Worm (Caenorhabditis elegans) whole organism, young adult: ENCODE measurements around the gene zip-6.
"Not testable (repeated sequence)": the region's sequence is repeated elsewhere in the genome, so short reads cannot be mapped to it uniquely, and the experiment has no call there.

Experiments
- D2030.7 ChIP-seq: fragments of 200-800 bp; sonication (Bioruptor generic); IDR thresholded peaks from 2 replicates; pipeline ENCODE4 v1.3.6; 2022; ENCODE audit warnings: missing genetic modification reagents, missing genetic modification characterization, missing compliant biosample characterization
- F22D6.2 ChIP-seq: sonication (generic microtip); optimal IDR thresholded peaks from 2 replicates; lab custom pipeline; 2016; ENCODE audit warnings: mild to moderate bottlenecking, missing genetic modification characterization, missing compliant biosample characterization
- F23B12.7 ChIP-seq: sonication (generic microtip); optimal IDR thresholded peaks from 2 replicates; lab custom pipeline; 2017; ENCODE audit warnings: missing genetic modification characterization, mild to moderate bottlenecking, missing compliant biosample characterization, antibody characterized with exemption, moderate library complexity; ENCODE audit not compliant: insufficient read depth
- F57A8.1 ChIP-seq: fragments of 200-800 bp; sonication (Bioruptor generic); optimal IDR thresholded peaks from 2 replicates; lab custom pipeline; 2018; ENCODE audit warnings: mild to moderate bottlenecking, missing genetic modification characterization, moderate library complexity, missing compliant biosample characterization
- F57C9.4 ChIP-seq: sonication (generic microtip); optimal IDR thresholded peaks from 2 replicates; lab custom pipeline; 2017; ENCODE audit warnings: mild to moderate bottlenecking, missing genetic modification characterization, missing compliant biosample characterization
- T07F8.4 ChIP-seq: sonication (generic microtip); optimal IDR thresholded peaks from 2 replicates; lab custom pipeline; 2016; ENCODE audit warnings: mild to moderate bottlenecking, missing genetic modification characterization, moderate library complexity, missing compliant biosample characterization
- Y53G8AR.9 ChIP-seq: fragments of 200-800 bp; sonication (Bioruptor generic); conservative IDR thresholded peaks from 2 replicates; pipeline ENCODE4 v1.3.6; 2022; ENCODE audit warnings: missing genetic modification reagents, missing genetic modification characterization, missing compliant biosample characterization
- Y56A3A.18 ChIP-seq: fragments of 200-800 bp; sonication (Bioruptor generic); IDR thresholded peaks from 2 replicates; pipeline ENCODE4 v1.3.6; 2022; ENCODE audit warnings: missing genetic modification reagents, missing genetic modification characterization, missing compliant biosample characterization
- Y95B8A.8 ChIP-seq: fragments of 200-800 bp; sonication (Bioruptor generic); IDR thresholded peaks from 2 replicates; pipeline ENCODE4 v1.3.6; 2022; ENCODE audit warnings: missing genetic modification reagents, missing genetic modification characterization, missing compliant biosample characterization
- ZK185.1 ChIP-seq: sonication (generic microtip); optimal IDR thresholded peaks from 2 replicates; lab custom pipeline; 2016; ENCODE audit warnings: mild to moderate bottlenecking, missing genetic modification characterization, missing compliant biosample characterization; ENCODE audit not compliant: poor library complexity, severe bottlenecking
- aptf-2 ChIP-seq: fragments of 200-800 bp; sonication (Bioruptor generic); conservative IDR thresholded peaks from 2 replicates; pipeline ENCODE4 v1.3.6; 2022; ENCODE audit warnings: missing genetic modification reagents, missing genetic modification characterization, missing compliant biosample characterization
- athp-1 ChIP-seq: sonication (generic microtip); optimal IDR thresholded peaks from 2 replicates; lab custom pipeline; 2017; ENCODE audit warnings: mild to moderate bottlenecking, missing genetic modification characterization, missing compliant biosample characterization
- cebp-1 ChIP-seq, 2 experiments: fragments of 200-800 bp in 1 of 2; sonication (Bioruptor generic) in 1 of 2; sonication (generic microtip) in 1 of 2; IDR thresholded peaks in 1 of 2; optimal IDR thresholded peaks in 1 of 2; 2 replicates each; pipeline versions ENCODE4 v1.3.6 to Lab custom; 2017 to 2022; ENCODE audit warnings: missing compliant biosample characterization in 2 of 2, missing genetic modification characterization in 2 of 2, mild to moderate bottlenecking in 1 of 2, missing genetic modification reagents in 1 of 2, moderate library complexity in 1 of 2
- ceh-40 ChIP-seq: fragments of 200-800 bp; sonication (Bioruptor generic); IDR thresholded peaks from 2 replicates; pipeline ENCODE4 v1.3.6; 2022; ENCODE audit warnings: missing genetic modification characterization, missing compliant biosample characterization
- ceh-79 ChIP-seq: sonication (generic microtip); optimal IDR thresholded peaks from 2 replicates; lab custom pipeline; 2017; ENCODE audit warnings: mild to moderate bottlenecking, missing genetic modification characterization, missing compliant biosample characterization
- ceh-91 ChIP-seq: fragments of 200-800 bp; sonication (Bioruptor generic); IDR thresholded peaks from 2 replicates; pipeline ENCODE4 v1.3.6; 2022; ENCODE audit warnings: missing genetic modification reagents, missing genetic modification characterization, missing compliant biosample characterization
- chd-7 ChIP-seq: sonication (generic microtip); optimal IDR thresholded peaks from 2 replicates; lab custom pipeline; 2016; ENCODE audit warnings: mild to moderate bottlenecking, missing genetic modification characterization, moderate library complexity, missing compliant biosample characterization
- efl-1 ChIP-seq: fragments of 150-350 bp; optimal IDR thresholded peaks from 2 replicates; lab custom pipeline; 2014; ENCODE audit warnings: missing biosample characterization, missing genetic modification reagents, missing genetic modification characterization
- ekl-4 ChIP-seq: fragments of 200-800 bp; sonication (Bioruptor generic); IDR thresholded peaks from 2 replicates; pipeline ENCODE4 v1.3.6; 2022; ENCODE audit warnings: missing genetic modification reagents, missing genetic modification characterization, missing compliant biosample characterization
- ets-4 ChIP-seq: fragments of 200-800 bp; sonication (Bioruptor generic); optimal IDR thresholded peaks from 2 replicates; lab custom pipeline; 2018; ENCODE audit warnings: mild to moderate bottlenecking, missing genetic modification characterization, missing compliant biosample characterization
- fkh-3 ChIP-seq: sonication (generic microtip); optimal IDR thresholded peaks from 2 replicates; lab custom pipeline; 2016; ENCODE audit warnings: mild to moderate bottlenecking, missing genetic modification characterization, missing compliant biosample characterization
- hlh-12 ChIP-seq: sonication (generic microtip); optimal IDR thresholded peaks from 2 replicates; lab custom pipeline; 2016; ENCODE audit warnings: missing genetic modification characterization, missing compliant biosample characterization
- hmg-1.2 ChIP-seq: fragments of 200-800 bp; sonication (Bioruptor generic); IDR thresholded peaks from 2 replicates; pipeline ENCODE4 v1.3.6; 2022; ENCODE audit warnings: missing genetic modification reagents, missing genetic modification characterization, missing compliant biosample characterization
- hrde-1 ChIP-seq: sonication (generic microtip); optimal IDR thresholded peaks from 2 replicates; lab custom pipeline; 2016; ENCODE audit warnings: missing genetic modification characterization, mild to moderate bottlenecking, missing compliant biosample characterization, moderate library complexity, missing genotype, missing genetic modification reagents, borderline replicate concordance
- hsf-1 ChIP-seq: fragments of 200-800 bp; sonication (Bioruptor generic); IDR thresholded peaks from 2 replicates; pipeline ENCODE4 v1.3.6; 2022; ENCODE audit warnings: missing genetic modification reagents, missing genetic modification characterization, missing compliant biosample characterization
- lin-26 ChIP-seq: fragments of 200-800 bp; sonication (Bioruptor generic); IDR thresholded peaks from 2 replicates; pipeline ENCODE4 v1.3.6; 2022; ENCODE audit warnings: missing genetic modification reagents, missing genetic modification characterization, missing compliant biosample characterization
- lin-35 ChIP-seq, 3 experiments: fragments of 150-350 bp in 2 of 3; sonication (generic microtip) in 1 of 3; optimal IDR thresholded peaks; 2 replicates each; lab custom pipeline; 2014 to 2018; ENCODE audit warnings: missing biosample characterization in 3 of 3, missing genetic modification characterization in 3 of 3, missing genetic modification reagents in 3 of 3
- lin-40 ChIP-seq: sonication (generic microtip); optimal IDR thresholded peaks from 2 replicates; lab custom pipeline; 2016; ENCODE audit warnings: missing genetic modification characterization, mild to moderate bottlenecking, missing compliant biosample characterization, missing genotype, missing genetic modification reagents
- madf-3 ChIP-seq: fragments of 200-800 bp; sonication (Bioruptor generic); IDR thresholded peaks from 2 replicates; pipeline ENCODE4 v1.3.6; 2022; ENCODE audit warnings: missing genetic modification reagents, missing genetic modification characterization, missing compliant biosample characterization
- mxl-1 ChIP-seq: sonication (generic microtip); optimal IDR thresholded peaks from 2 replicates; lab custom pipeline; 2016; ENCODE audit warnings: missing genetic modification characterization, missing compliant biosample characterization
- nfya-1 ChIP-seq: sonication (generic microtip); optimal IDR thresholded peaks from 2 replicates; lab custom pipeline; 2017; ENCODE audit warnings: antibody characterized with exemption, missing compliant biosample characterization, missing genetic modification characterization, borderline replicate concordance; ENCODE audit not compliant: insufficient read depth
- nfyb-1 ChIP-seq: fragments of 200-800 bp; sonication (Bioruptor generic); IDR thresholded peaks from 2 replicates; pipeline ENCODE4 v1.3.6; 2022; ENCODE audit warnings: missing genetic modification reagents, missing genetic modification characterization, missing compliant biosample characterization
- nhr-120 ChIP-seq: fragments of 200-800 bp; sonication (Bioruptor generic); IDR thresholded peaks from 2 replicates; pipeline ENCODE4 v1.3.6; 2022; ENCODE audit warnings: missing genetic modification characterization, missing compliant biosample characterization
- nhr-90 ChIP-seq: sonication (generic microtip); optimal IDR thresholded peaks from 2 replicates; lab custom pipeline; 2016; ENCODE audit warnings: missing genotype, mild to moderate bottlenecking, missing genetic modification characterization, missing compliant biosample characterization
- pbrm-1 ChIP-seq: fragments of 200-800 bp; sonication (Bioruptor generic); IDR thresholded peaks from 2 replicates; pipeline ENCODE4 v1.3.6; 2022; ENCODE audit warnings: missing genetic modification reagents, missing genetic modification characterization, missing compliant biosample characterization
- pha-4 ChIP-seq: fragments of 150-350 bp; sonication (generic microtip); optimal IDR thresholded peaks from 2 replicates; lab custom pipeline; 2014; ENCODE audit warnings: missing biosample characterization, missing genetic modification reagents, missing genetic modification characterization
- repo-1 ChIP-seq: sonication (generic microtip); optimal IDR thresholded peaks from 2 replicates; lab custom pipeline; 2017; ENCODE audit warnings: mild to moderate bottlenecking, missing genetic modification characterization, missing compliant biosample characterization
- snpc-1.1 ChIP-seq: sonication (generic microtip); optimal IDR thresholded peaks from 2 replicates; lab custom pipeline; 2017; ENCODE audit warnings: missing genetic modification characterization, mild to moderate bottlenecking, missing compliant biosample characterization, antibody characterized with exemption, moderate library complexity, missing genotype, missing genetic modification reagents; ENCODE audit not compliant: insufficient read depth
- snpc-3.4 ChIP-seq: sonication (generic microtip); optimal IDR thresholded peaks from 2 replicates; lab custom pipeline; 2017; ENCODE audit warnings: missing genetic modification characterization, mild to moderate bottlenecking, missing compliant biosample characterization, antibody characterized with exemption, moderate library complexity, missing genotype, missing genetic modification reagents
- unc-130 ChIP-seq: sonication (generic microtip); optimal IDR thresholded peaks from 2 replicates; lab custom pipeline; 2016; ENCODE audit warnings: missing genetic modification reagents, missing genetic modification characterization, missing compliant biosample characterization
- ztf-18 ChIP-seq: sonication (generic microtip); optimal IDR thresholded peaks from 2 replicates; lab custom pipeline; 2016; ENCODE audit warnings: missing genotype, mild to moderate bottlenecking, missing genetic modification characterization, missing compliant biosample characterization
- ztf-25 ChIP-seq: fragments of 200-800 bp; sonication (Bioruptor generic); IDR thresholded peaks from 2 replicates; pipeline ENCODE4 v1.3.6; 2022; ENCODE audit warnings: missing genetic modification reagents, missing genetic modification characterization, missing compliant biosample characterization
- ztf-6 ChIP-seq: fragments of 200-800 bp; sonication (Bioruptor generic); IDR thresholded peaks from 2 replicates; pipeline ENCODE4 v1.3.6; 2022; ENCODE audit warnings: missing genetic modification reagents, missing genetic modification characterization, missing compliant biosample characterization

Gene zip-6

DNA sequence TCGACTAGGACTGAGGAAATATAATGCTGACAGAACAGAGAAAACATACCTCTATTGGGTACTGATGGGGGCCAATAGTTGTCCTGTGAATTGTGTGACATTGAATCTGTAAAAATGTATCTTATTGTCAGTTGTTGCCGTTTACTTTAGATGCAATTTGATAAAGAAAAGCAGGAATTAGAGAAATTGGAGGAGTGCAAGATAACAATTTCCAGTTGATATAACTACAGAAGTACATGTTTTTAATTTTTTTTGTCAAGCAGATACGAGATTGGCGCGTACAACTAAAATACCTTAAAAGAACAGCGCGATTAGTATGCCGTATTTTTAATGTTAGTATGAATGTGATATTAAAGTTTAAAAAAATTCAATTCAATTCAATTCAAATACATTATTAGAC lies at the start of gene zip-6:
Gene zip-6, minus strand, starts transcription at position 101 of the 400 bp plus-strand sequence.
- TF ChIP-seq unc-130 (GFP tag; lab: Kevin White, UChicago) (no peak), ceh-40 (GFP tag; lab: Robert Waterston, UW) (no peak), hrde-1 (tag; lab: Kevin White, UChicago) (no peak), lin-35 (GFP tag; optimal IDR thresholded peaks at IDR 0.05; lab: Kevin White, UChicago) (no peak), pha-4 (no peak), nhr-90 (tag; lab: Kevin White, UChicago) (no peak), nfyb-1 (no peak), athp-1 (tag; lab: Kevin White, UChicago) (no peak), cebp-1 (GFP tag; IDR thresholded peaks at IDR 0.05; lab: Robert Waterston, UW) (no peak), cebp-1 (tag; optimal IDR thresholded peaks at IDR 0.05; lab: Kevin White, UChicago) (no peak), Y95B8A.8 (no peak), lin-40 (tag; lab: Kevin White, UChicago) (no peak), ztf-25 (GFP tag; lab: Robert Waterston, UW) (no peak), fkh-3 (no peak)
- TF ChIP-seq, all 124 proteins: peak for 0

ce11 chrIV:11266090-11266489 lies 48.2 kb upstream of the zip-6 start, which contains the start of gene col-127:
col-127 (minus strand) TSS chrIV:11266190.
- TF ChIP-seq cebp-1 (GFP tag; IDR thresholded peaks at IDR 0.05; lab: Robert Waterston, UW) (no peak), cebp-1 (tag; optimal IDR thresholded peaks at IDR 0.05; lab: Kevin White, UChicago) (no peak), D2030.7 (GFP tag; lab: Robert Waterston, UW) (no peak), F57A8.1 (GFP tag; lab: Kevin White, UChicago) (no peak), aptf-2 (GFP tag; lab: Robert Waterston, UW) (no peak), snpc-3.4 (no peak), pbrm-1 (GFP tag; lab: Robert Waterston, UW) (no peak), hsf-1 (no peak), F23B12.7 (tag; lab: Kevin White, UChicago) (no peak), lin-35 (GFP tag; optimal IDR thresholded peaks at IDR 0.05; lab: Kevin White, UChicago) (no peak), madf-3 (GFP tag; lab: Robert Waterston, UW) (no peak), ceh-91 (GFP tag; lab: Robert Waterston, UW) (no peak), hlh-12 (tag; lab: Kevin White, UChicago) (no peak), hmg-1.2 (GFP tag; lab: Robert Waterston, UW) (no peak), efl-1 (GFP tag; lab: Kevin White, UChicago) (no peak), lin-40 (tag; lab: Kevin White, UChicago) (no peak), ceh-79 (tag; lab: Kevin White, UChicago) (no peak), ets-4 (GFP tag; lab: Kevin White, UChicago) (no peak)

DNA sequence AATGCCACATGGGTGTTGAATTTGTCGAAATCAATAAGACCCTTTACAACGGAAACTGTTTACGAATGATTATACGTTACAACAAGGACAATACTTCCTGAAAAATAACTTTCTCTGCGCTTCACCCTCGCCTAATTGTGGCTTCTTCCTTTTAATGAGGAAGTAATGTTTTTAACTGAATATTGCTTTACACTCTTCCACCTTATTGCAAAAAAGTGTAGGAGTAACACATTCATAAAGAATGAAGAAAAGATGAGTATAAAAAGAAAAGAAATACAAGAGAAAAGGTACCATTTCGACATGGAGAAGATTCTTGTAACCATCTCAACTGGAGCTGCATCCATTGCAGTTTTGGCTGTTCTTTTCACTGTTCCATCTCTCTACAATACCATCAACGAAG lies 45.2 kb upstream of the zip-6 start, which contains the start of gene col-126:
Gene col-126, plus strand, starts transcription at position 301 of the 400 bp plus-strand sequence.
- not testable (repeated sequence) for TF ChIP-seq Y95B8A.8; Y53G8AR.9; nhr-120 (GFP tag; lab: Robert Waterston, UW)

ce11 chrIV:11261535-11261934 lies 43.6 kb upstream of the zip-6 start, which contains the start of gene F54D1.1:
F54D1.1 (plus strand) TSS chrIV:11261835.
- no peak for TF ChIP-seq ZK185.1 (tag; lab: Kevin White, UChicago)
- no peak for TF ChIP-seq T07F8.4 (tag; lab: Kevin White, UChicago)
- TF ChIP-seq mxl-1 (tag; lab: Kevin White, UChicago): no peak
- no peak for TF ChIP-seq chd-7 (tag; lab: Kevin White, UChicago)
- no peak for TF ChIP-seq ztf-18
- TF ChIP-seq F22D6.2 (tag; lab: Kevin White, UChicago): no peak
- no peak for TF ChIP-seq lin-26
- no peak for TF ChIP-seq ztf-6 (GFP tag; lab: Robert Waterston, UW)
- no peak for TF ChIP-seq Y56A3A.18 (GFP tag; lab: Robert Waterston, UW)
- TF ChIP-seq D2030.7 (GFP tag; lab: Robert Waterston, UW): no peak
- TF ChIP-seq hrde-1 (tag; lab: Kevin White, UChicago): no peak
- TF ChIP-seq snpc-1.1 (tag; lab: Kevin White, UChicago): no peak
- TF ChIP-seq repo-1: no peak
- no peak for TF ChIP-seq nfya-1 (tag; lab: Kevin White, UChicago)
- no peak for TF ChIP-seq F57C9.4 (tag; lab: Kevin White, UChicago)
- no peak for TF ChIP-seq ekl-4 (GFP tag; lab: Robert Waterston, UW)
